Fruit fly (Drosophila melanogaster) whole organism, embryonic: ENCODE measurements around the gene CG33235.

Experiments used
- Adf1 ChIP-seq: fragments of 200-800 bp; sonication (Bioruptor generic); IDR thresholded peaks from 2 replicates; pipeline ENCODE4 v1.3.6; 2022; ENCODE audit warnings: missing biosample characterization, missing genetic modification characterization
- Bgb ChIP-seq: fragments of 200-800 bp; sonication (Bioruptor generic); IDR thresholded peaks from 2 replicates; pipeline ENCODE4 v1.3.6; 2022; ENCODE audit warnings: missing biosample characterization, missing genetic modification characterization; ENCODE audit not compliant: partially characterized antibody
- CG10959 ChIP-seq: fragments of 200-800 bp; sonication (Bioruptor generic); IDR thresholded peaks from 2 replicates; pipeline ENCODE4 v1.3.6; 2022; ENCODE audit warnings: missing biosample characterization, missing genetic modification characterization
- CG12071 ChIP-seq: fragments of 200-800 bp; sonication (Bioruptor generic); optimal IDR thresholded peaks from 3 replicates; lab custom pipeline; 2018; ENCODE audit warnings: missing biosample characterization, mild to moderate bottlenecking, missing genetic modification characterization
- CG12219 ChIP-seq: fragments of 200-800 bp; sonication (Bioruptor generic); optimal IDR thresholded peaks from 3 replicates; lab custom pipeline; 2018; ENCODE audit warnings: missing biosample characterization, mild to moderate bottlenecking, missing genetic modification characterization
- CG12299 ChIP-seq: fragments of 200-800 bp; sonication (Bioruptor generic); optimal IDR thresholded peaks from 2 replicates; lab custom pipeline; 2018; ENCODE audit warnings: missing biosample characterization, mild to moderate bottlenecking, missing genetic modification characterization
- CG12659 ChIP-seq: fragments of 200-800 bp; sonication (Bioruptor generic); optimal IDR thresholded peaks from 3 replicates; lab custom pipeline; 2017; ENCODE audit warnings: mild to moderate bottlenecking, missing biosample characterization, missing genetic modification reagents, missing genetic modification characterization
- CG13424 ChIP-seq: fragments of 200-800 bp; sonication (Bioruptor generic); optimal IDR thresholded peaks from 2 replicates; lab custom pipeline; 2019; ENCODE audit warnings: missing biosample characterization, mild to moderate bottlenecking, missing genetic modification characterization, moderate library complexity
- CG17802 ChIP-seq: fragments of 200-800 bp; sonication (Bioruptor generic); optimal IDR thresholded peaks from 2 replicates; lab custom pipeline; 2018; ENCODE audit warnings: missing biosample characterization, mild to moderate bottlenecking, missing genetic modification characterization, moderate library complexity
- CG18599 ChIP-seq: fragments of 200-800 bp; sonication (Bioruptor generic); optimal IDR thresholded peaks from 3 replicates; lab custom pipeline; 2017; ENCODE audit warnings: missing biosample characterization, missing genetic modification characterization, mild to moderate bottlenecking, moderate library complexity, missing genetic modification reagents
- CG2199 ChIP-seq: fragments of 200-800 bp; sonication (Bioruptor generic); IDR thresholded peaks from 3 replicates; pipeline ENCODE4 v1.3.6; 2022; ENCODE audit warnings: missing biosample characterization, missing genetic modification characterization
- CG3407 ChIP-seq: fragments of 200-800 bp; sonication (Bioruptor generic); optimal IDR thresholded peaks from 2 replicates; lab custom pipeline; 2018; ENCODE audit warnings: missing biosample characterization, mild to moderate bottlenecking, missing genetic modification characterization
- CG3995 ChIP-seq: fragments of 200-800 bp; sonication (Bioruptor generic); optimal IDR thresholded peaks from 3 replicates; lab custom pipeline; 2016; ENCODE audit warnings: missing biosample characterization, missing genetic modification characterization
- CG4360 ChIP-seq: fragments of 200-800 bp; sonication (Bioruptor generic); IDR thresholded peaks from 2 replicates; pipeline ENCODE4 v1.3.6; 2022; ENCODE audit warnings: missing biosample characterization, missing genetic modification characterization
- CG4820 ChIP-seq: fragments of 200-800 bp; sonication (Bioruptor generic); optimal IDR thresholded peaks from 3 replicates; lab custom pipeline; 2016; ENCODE audit warnings: missing biosample characterization, missing genetic modification characterization
- CG5180 ChIP-seq: fragments of 200-800 bp; sonication (Bioruptor generic); optimal IDR thresholded peaks from 3 replicates; lab custom pipeline; 2017; ENCODE audit warnings: missing biosample characterization, missing genetic modification characterization, mild to moderate bottlenecking, moderate library complexity, missing genetic modification reagents
- CG6175 ChIP-seq: fragments of 200-800 bp; sonication (Bioruptor generic); IDR thresholded peaks from 3 replicates; pipeline ENCODE4 v1.3.6; 2022; ENCODE audit warnings: missing biosample characterization, missing genetic modification characterization
- CG7963 ChIP-seq: fragments of 200-800 bp; sonication (Bioruptor generic); IDR thresholded peaks from 3 replicates; pipeline ENCODE4 v1.3.6; 2022; ENCODE audit warnings: missing biosample characterization, missing genetic modification characterization; ENCODE audit not compliant: partially characterized antibody
- CrebB ChIP-seq: fragments of 200-800 bp; sonication (Bioruptor generic); optimal IDR thresholded peaks from 3 replicates; lab custom pipeline; 2018; ENCODE audit warnings: missing biosample characterization, mild to moderate bottlenecking, missing genetic modification characterization
- Dbx ChIP-seq: fragments of 200-800 bp; sonication (Bioruptor generic); IDR thresholded peaks from 3 replicates; pipeline ENCODE4 v1.3.6; 2022; ENCODE audit warnings: missing biosample characterization, missing genetic modification characterization
- Dll ChIP-seq: fragments of 200-800 bp; sonication (Bioruptor generic); IDR thresholded peaks from 4 replicates; pipeline ENCODE4 v1.3.6; 2022; ENCODE audit warnings: missing biosample characterization, missing genetic modification characterization; ENCODE audit not compliant: partially characterized antibody
- E2f2 ChIP-seq: fragments of 200-800 bp; sonication (Bioruptor generic); IDR thresholded peaks from 2 replicates; pipeline ENCODE4 v1.3.6; 2022; ENCODE audit warnings: missing biosample characterization, missing genetic modification characterization
- HmgZ ChIP-seq: fragments of 200-800 bp; sonication (Bioruptor generic); optimal IDR thresholded peaks from 2 replicates; lab custom pipeline; 2018; ENCODE audit warnings: missing biosample characterization, mild to moderate bottlenecking, missing genetic modification characterization
- Myb ChIP-seq: fragments of 200-800 bp; sonication (Bioruptor generic); optimal IDR thresholded peaks from 2 replicates; lab custom pipeline; 2016; ENCODE audit warnings: missing biosample characterization, missing genetic modification characterization
- NC2β ChIP-seq: fragments of 200-800 bp; sonication (Bioruptor generic); optimal IDR thresholded peaks from 2 replicates; lab custom pipeline; 2016; ENCODE audit warnings: missing biosample characterization, missing genetic modification characterization
- Ptx1 ChIP-seq: fragments of 200-800 bp; sonication (Bioruptor generic); IDR thresholded peaks from 2 replicates; pipeline ENCODE4 v1.3.6; 2022; ENCODE audit warnings: missing biosample characterization, missing genetic modification characterization
- da ChIP-seq: fragments of 200-800 bp; sonication (Bioruptor generic); optimal IDR thresholded peaks from 2 replicates; lab custom pipeline; 2016; ENCODE audit warnings: missing biosample characterization, missing genetic modification characterization
- ems ChIP-seq: fragments of 200-800 bp; sonication (Bioruptor generic); optimal IDR thresholded peaks from 3 replicates; lab custom pipeline; 2016; ENCODE audit warnings: missing biosample characterization, missing genetic modification characterization
- exex ChIP-seq: fragments of 200-800 bp; sonication (Bioruptor generic); optimal IDR thresholded peaks from 4 replicates; lab custom pipeline; 2018; ENCODE audit warnings: missing biosample characterization, mild to moderate bottlenecking, missing genetic modification characterization, moderate library complexity
- fd96Cb ChIP-seq: fragments of 200-800 bp; sonication (Bioruptor generic); optimal IDR thresholded peaks from 2 replicates; lab custom pipeline; 2018; ENCODE audit warnings: missing biosample characterization, mild to moderate bottlenecking, missing genetic modification characterization, moderate library complexity
- gem ChIP-seq: fragments of 200-800 bp; sonication (Bioruptor generic); optimal IDR thresholded peaks from 2 replicates; lab custom pipeline; 2019; ENCODE audit warnings: missing biosample characterization, mild to moderate bottlenecking, missing genetic modification characterization, moderate library complexity
- grau ChIP-seq: fragments of 200-800 bp; optimal IDR thresholded peaks from 3 replicates; lab custom pipeline; 2019; ENCODE audit warnings: missing biosample characterization, mild to moderate bottlenecking, missing genetic modification characterization, moderate library complexity
- kni ChIP-seq: fragments of 200-800 bp; sonication (Bioruptor generic); optimal IDR thresholded peaks from 3 replicates; lab custom pipeline; 2017; ENCODE audit warnings: mild to moderate bottlenecking, missing biosample characterization, missing genetic modification reagents, missing genetic modification characterization
- lilli ChIP-seq: fragments of 200-800 bp; sonication (Bioruptor generic); optimal IDR thresholded peaks from 3 replicates; lab custom pipeline; 2016; ENCODE audit warnings: missing biosample characterization, missing genetic modification characterization
- lmd ChIP-seq: fragments of 200-800 bp; sonication (Bioruptor generic); IDR thresholded peaks from 2 replicates; pipeline ENCODE4 v1.3.6; 2022; ENCODE audit warnings: missing biosample characterization, missing genetic modification characterization
- lov ChIP-seq, 2 experiments: fragments of 200-800 bp in 1 of 2; fragments of >200 bp in 1 of 2; sonication (Bioruptor generic) in 1 of 2; IDR thresholded peaks in 1 of 2; optimal IDR thresholded peaks in 1 of 2; 2 replicates in 1 of 2; 3 replicates in 1 of 2; pipeline versions ENCODE4 v1.3.6 to Lab custom; 2017 to 2022; ENCODE audit warnings: missing biosample characterization in 1 of 2, missing genetic modification characterization in 1 of 2
- luna ChIP-seq: fragments of 200-800 bp; sonication (Bioruptor generic); optimal IDR thresholded peaks from 2 replicates; lab custom pipeline; 2016; ENCODE audit warnings: missing biosample characterization, missing genetic modification characterization
- nau ChIP-seq: fragments of 200-800 bp; sonication (Bioruptor generic); optimal IDR thresholded peaks from 3 replicates; lab custom pipeline; 2017; ENCODE audit warnings: missing biosample characterization, mild to moderate bottlenecking, missing genetic modification characterization, missing genetic modification reagents
- org-1 ChIP-seq: fragments of 200-800 bp; sonication (Bioruptor generic); optimal IDR thresholded peaks from 2 replicates; lab custom pipeline; 2017; ENCODE audit warnings: missing biosample characterization, missing genetic modification characterization
- pzg ChIP-seq: fragments of 200-800 bp; sonication (Bioruptor generic); optimal IDR thresholded peaks from 3 replicates; lab custom pipeline; 2018; ENCODE audit warnings: missing biosample characterization, mild to moderate bottlenecking, missing genetic modification characterization, moderate library complexity
- run ChIP-seq: fragments of 200-800 bp; sonication (Bioruptor generic); optimal IDR thresholded peaks from 3 replicates; lab custom pipeline; 2018; ENCODE audit warnings: missing biosample characterization, mild to moderate bottlenecking, missing genetic modification characterization
- schlank ChIP-seq: fragments of 200-800 bp; sonication (Bioruptor generic); optimal IDR thresholded peaks from 2 replicates; lab custom pipeline; 2018; ENCODE audit warnings: missing biosample characterization, mild to moderate bottlenecking, missing genetic modification characterization
- scrt ChIP-seq: fragments of 200-800 bp; sonication (Bioruptor generic); optimal IDR thresholded peaks from 2 replicates; lab custom pipeline; 2018; ENCODE audit warnings: missing biosample characterization, mild to moderate bottlenecking, missing genetic modification characterization, moderate library complexity
- sisA ChIP-seq: fragments of 200-800 bp; sonication (Bioruptor generic); IDR thresholded peaks from 2 replicates; pipeline ENCODE4 v1.3.6; 2022; ENCODE audit warnings: missing biosample characterization, missing genetic modification characterization
- trh ChIP-seq: fragments of 200-800 bp; sonication (Bioruptor generic); optimal IDR thresholded peaks from 2 replicates; lab custom pipeline; 2016; ENCODE audit warnings: missing biosample characterization, missing genetic modification characterization
- twi ChIP-seq: fragments of 200-800 bp; optimal IDR thresholded peaks from 2 replicates; lab custom pipeline; 2019; ENCODE audit warnings: missing biosample characterization, mild to moderate bottlenecking, missing genetic modification characterization, moderate library complexity
- unc-4 ChIP-seq: fragments of 200-800 bp; sonication (Bioruptor generic); IDR thresholded peaks from 2 replicates; pipeline ENCODE4 v1.3.6; 2022; ENCODE audit warnings: missing biosample characterization, missing genetic modification characterization; ENCODE audit not compliant: partially characterized antibody
- vnd ChIP-seq: fragments of 200-800 bp; sonication (Bioruptor generic); IDR thresholded peaks from 3 replicates; pipeline ENCODE4 v1.3.6; 2022; ENCODE audit warnings: missing biosample characterization, missing genetic modification characterization; ENCODE audit not compliant: partially characterized antibody

The CG33235 gene

dm6 chrX:11528026-11528702 lies 36.8 kb upstream of the CG33235 start (continued):
- TF ChIP-seq CG4360 (GFP tag; lab: Robert Waterston, UW): peak; percentile 59
- peak; percentile 60 for TF ChIP-seq CG5180 (GFP tag; lab: Kevin White, UChicago)
- TF ChIP-seq luna (GFP tag; lab: Kevin White, UChicago): no peak
- peak; percentile 89 for TF ChIP-seq gem (tag; lab: Kevin White, UChicago)
- peak; percentile 57 for TF ChIP-seq CG12659 (GFP tag; lab: Kevin White, UChicago)
- no peak for TF ChIP-seq Dbx (GFP tag; lab: Robert Waterston, UW)
- TF ChIP-seq CG18599 (GFP tag; lab: Kevin White, UChicago): peak; percentile 53
- TF ChIP-seq CG12071 (GFP tag; lab: Kevin White, UChicago): peak; percentile 38
- no peak for TF ChIP-seq HmgZ (tag; lab: Kevin White, UChicago)
- TF ChIP-seq CG3407 (GFP tag; lab: Kevin White, UChicago): peak; percentile 62
- TF ChIP-seq CG3995 (GFP tag; lab: Kevin White, UChicago): no peak
- peak; percentile 16 for TF ChIP-seq scrt (GFP tag; lab: Kevin White, UChicago)
- peak; percentile 78 for TF ChIP-seq sisA (GFP tag; lab: Robert Waterston, UW)
- TF ChIP-seq schlank (tag; lab: Kevin White, UChicago): no peak
- TF ChIP-seq run (tag; lab: Kevin White, UChicago): peak; percentile 63
- no peak for TF ChIP-seq Bgb (GFP tag; lab: Robert Waterston, UW)
- peak; percentile 38 for TF ChIP-seq org-1
- peak; percentile 87 for TF ChIP-seq CG2199 (GFP tag; lab: Robert Waterston, UW)
- peak; percentile 23 for TF ChIP-seq NC2β (GFP tag; lab: Kevin White, UChicago)
- TF ChIP-seq CrebB (tag; lab: Kevin White, UChicago): peak; percentile 54
- peak; percentile 82 for TF ChIP-seq CG13424 (tag; lab: Kevin White, UChicago)
- TF ChIP-seq unc-4 (GFP tag; lab: Robert Waterston, UW): no peak
- TF ChIP-seq lmd (GFP tag; lab: Robert Waterston, UW): peak; percentile 70
- no peak for TF ChIP-seq exex (tag; lab: Kevin White, UChicago)
- peak; percentile 85 for TF ChIP-seq twi (tag; lab: Kevin White, UChicago)
- TF ChIP-seq kni: peak; percentile 84
- TF ChIP-seq ems (GFP tag; lab: Kevin White, UChicago): peak; percentile 37
- TF ChIP-seq CG12219: peak; percentile 74
- no peak for TF ChIP-seq Adf1 (GFP tag; lab: Robert Waterston, UW)
- no peak for TF ChIP-seq CG7963
- no peak for TF ChIP-seq da
- peak; percentile 85 for TF ChIP-seq fd96Cb
- TF ChIP-seq Ptx1: peak; percentile 66
- no peak for TF ChIP-seq pzg
- TF ChIP-seq Dll (GFP tag; lab: Robert Waterston, UW): no peak
- peak; percentile 22 for TF ChIP-seq nau (GFP tag; lab: Kevin White, UChicago)
- TF ChIP-seq CG10959 (GFP tag; lab: Robert Waterston, UW): peak; percentile 79
- TF ChIP-seq CG17802 (tag; lab: Kevin White, UChicago): peak; percentile 51
- TF ChIP-seq lilli (GFP tag; lab: Kevin White, UChicago): peak; percentile 64
- TF ChIP-seq CG6175: no peak
- peak; percentile 67 for TF ChIP-seq CG12299 (tag; lab: Kevin White, UChicago)
- TF ChIP-seq grau: peak; percentile 82
- no peak for TF ChIP-seq lov (optimal IDR thresholded peaks at IDR 0.05; lab: Kevin White, UChicago)
- peak; percentile 89 for TF ChIP-seq lov (GFP tag; IDR thresholded peaks at IDR 0.05; lab: Robert Waterston, UW)
- TF ChIP-seq CG4820 (GFP tag; lab: Kevin White, UChicago): peak; percentile 79
- TF ChIP-seq vnd (GFP tag; lab: Robert Waterston, UW): no peak
- TF ChIP-seq E2f2 (GFP tag; lab: Robert Waterston, UW): peak; percentile 49; the same call in 1 of the 2 replicates
- TF ChIP-seq trh: peak; percentile 39
- TF ChIP-seq Myb (GFP tag; lab: Kevin White, UChicago): no peak
